Worm (Caenorhabditis elegans) whole organism, L1 larva: ENCODE data around the gene C36A4.10.

Source experiments
- aha-1 ChIP-seq: fragments of 150-350 bp; optimal IDR thresholded peaks from 2 replicates; lab custom pipeline; 2014; ENCODE audit warnings: missing biosample characterization, missing genetic modification characterization
- ces-1 ChIP-seq: fragments of 150-350 bp; optimal IDR thresholded peaks from 2 replicates; lab custom pipeline; 2014; ENCODE audit warnings: missing biosample characterization, missing genetic modification reagents, missing genetic modification characterization
- egl-27 ChIP-seq, 2 experiments: fragments of 150-350 bp in 1 of 2; sonication (generic microtip); optimal IDR thresholded peaks; 3 replicates each; lab custom pipeline; 2017 to 2018; ENCODE audit warnings: missing biosample characterization in 2 of 2, missing genetic modification characterization in 2 of 2, missing genetic modification reagents in 2 of 2
- ets-5 ChIP-seq: fragments of 200-800 bp; sonication (Bioruptor generic); IDR thresholded peaks from 2 replicates; pipeline ENCODE4 v1.3.6; 2022; ENCODE audit warnings: missing genetic modification characterization, missing compliant biosample characterization
- nhr-12 ChIP-seq: sonication (generic microtip); optimal IDR thresholded peaks from 2 replicates; lab custom pipeline; 2017; ENCODE audit warnings: missing biosample characterization, missing genetic modification characterization
- rnt-1 ChIP-seq: sonication (generic microtip); optimal IDR thresholded peaks from 2 replicates; lab custom pipeline; 2016; ENCODE audit warnings: mild to moderate bottlenecking, missing genetic modification characterization, moderate library complexity, missing compliant biosample characterization
- snpc-4 ChIP-seq: fragments of 150-350 bp; optimal IDR thresholded peaks from 2 replicates; lab custom pipeline; 2014; ENCODE audit warnings: missing biosample characterization, missing genetic modification characterization
- zag-1 ChIP-seq: fragments of 150-350 bp; optimal IDR thresholded peaks from 2 replicates; lab custom pipeline; 2014; ENCODE audit warnings: missing biosample characterization, missing genetic modification characterization

DNA sequence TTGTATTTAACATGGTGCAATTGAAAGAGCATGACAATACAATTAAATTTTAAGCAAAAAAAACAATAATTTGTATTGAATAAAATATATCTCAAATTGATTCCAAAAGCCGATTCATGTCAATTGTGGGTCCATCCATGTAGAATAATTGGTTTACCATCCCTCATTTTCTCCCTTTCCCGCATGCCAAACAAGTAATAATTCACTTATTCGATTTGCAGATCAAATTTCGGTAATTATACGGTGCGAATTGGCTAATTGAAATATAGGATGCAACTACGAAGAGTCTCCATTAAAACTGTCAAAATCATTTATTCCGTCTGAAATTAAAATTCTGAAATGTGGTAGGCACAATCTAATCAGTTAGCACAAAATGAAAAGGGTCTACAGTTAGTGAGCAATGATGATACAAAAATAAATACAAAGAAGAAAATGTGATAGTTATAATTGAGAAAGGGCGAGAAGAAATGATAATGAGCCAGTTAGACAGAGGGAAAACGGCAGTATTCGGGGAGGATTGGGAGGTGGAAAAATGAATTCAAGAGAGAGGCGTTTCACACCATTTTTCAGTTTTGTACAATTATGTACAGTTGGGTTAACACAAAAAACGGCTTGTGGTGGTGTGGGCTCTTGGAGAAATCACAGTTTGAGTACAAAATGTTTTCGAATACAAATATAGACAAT, 41.5 kb downstream of the C36A4.10 start:
- TF ChIP-seq rnt-1 (tag; lab: Kevin White, UChicago) (no peak), egl-27 (tag; optimal IDR thresholded peaks at IDR 0.05; lab: Kevin White, UChicago) (no peak), nhr-12 (tag; lab: Kevin White, UChicago) (no peak), ets-5 (GFP tag; lab: Robert Waterston, UW) (no peak), ces-1 (no peak), zag-1 (no peak), snpc-4 (tag; lab: Kevin White, UChicago) (no peak), aha-1 (tag; lab: Kevin White, UChicago) (no peak)
